Fruit fly (Drosophila melanogaster) whole organism, embryonic: ENCODE results near the gene Stim.

ENCODE experiments used
- CG10431 ChIP-seq: fragments of 200-800 bp; sonication (Bioruptor generic); optimal IDR thresholded peaks from 3 replicates; lab custom pipeline; 2018; ENCODE audit warnings: missing biosample characterization, mild to moderate bottlenecking, missing genetic modification characterization
- CG10543 ChIP-seq: fragments of 200-800 bp; sonication (Bioruptor generic); optimal IDR thresholded peaks from 3 replicates; lab custom pipeline; 2017; ENCODE audit warnings: missing biosample characterization, mild to moderate bottlenecking, missing genetic modification characterization, moderate library complexity
- CG11504 ChIP-seq: fragments of 200-800 bp; sonication (Bioruptor generic); optimal IDR thresholded peaks from 3 replicates; lab custom pipeline; 2019; ENCODE audit warnings: missing biosample characterization, mild to moderate bottlenecking, missing genetic modification characterization, moderate library complexity
- CG12155 ChIP-seq: fragments of 200-800 bp; sonication (Bioruptor generic); optimal IDR thresholded peaks from 3 replicates; lab custom pipeline; 2016; ENCODE audit warnings: missing biosample characterization, missing genetic modification characterization
- CG13894 ChIP-seq: fragments of 200-800 bp; sonication (Bioruptor generic); optimal IDR thresholded peaks from 3 replicates; lab custom pipeline; 2018; ENCODE audit warnings: missing biosample characterization, mild to moderate bottlenecking, missing genetic modification characterization, moderate library complexity
- CG14860 ChIP-seq: fragments of 200-800 bp; sonication (Bioruptor generic); IDR thresholded peaks from 3 replicates; pipeline ENCODE4 v1.3.6; 2022; ENCODE audit warnings: missing biosample characterization, missing genetic modification characterization; ENCODE audit not compliant: partially characterized antibody
- CG15269 ChIP-seq: fragments of 200-800 bp; sonication (Bioruptor generic); optimal IDR thresholded peaks from 2 replicates; lab custom pipeline; 2018; ENCODE audit warnings: missing biosample characterization, mild to moderate bottlenecking, missing genetic modification characterization, moderate library complexity
- CG1602 ChIP-seq: fragments of 200-800 bp; sonication (Bioruptor generic); optimal IDR thresholded peaks from 3 replicates; lab custom pipeline; 2016; ENCODE audit warnings: missing biosample characterization, missing genetic modification characterization
- CG1603 ChIP-seq: fragments of 200-800 bp; sonication (Bioruptor generic); optimal IDR thresholded peaks from 2 replicates; lab custom pipeline; 2019; ENCODE audit warnings: missing biosample characterization, mild to moderate bottlenecking, missing genetic modification characterization, moderate library complexity
- CG16779 ChIP-seq: fragments of 200-800 bp; sonication (Bioruptor generic); IDR thresholded peaks from 2 replicates; pipeline ENCODE4 v1.3.6; 2022; ENCODE audit warnings: missing biosample characterization, missing genetic modification characterization
- CG16813 ChIP-seq: fragments of 200-800 bp; sonication (Bioruptor generic); IDR thresholded peaks from 3 replicates; pipeline ENCODE4 v1.3.6; 2022; ENCODE audit warnings: missing biosample characterization, missing genetic modification characterization; ENCODE audit not compliant: partially characterized antibody
- CG16815 ChIP-seq: fragments of 200-800 bp; sonication (Bioruptor generic); optimal IDR thresholded peaks from 3 replicates; lab custom pipeline; 2017; ENCODE audit warnings: missing biosample characterization, mild to moderate bottlenecking, missing genetic modification characterization
- CG3065 ChIP-seq: fragments of 200-800 bp; sonication (Bioruptor generic); optimal IDR thresholded peaks from 2 replicates; lab custom pipeline; 2016; ENCODE audit warnings: missing biosample characterization, missing genetic modification characterization
- CG3838 ChIP-seq: fragments of 200-800 bp; sonication (Bioruptor generic); optimal IDR thresholded peaks from 3 replicates; lab custom pipeline; 2016; ENCODE audit warnings: missing biosample characterization, missing genetic modification characterization
- CG3995 ChIP-seq: fragments of 200-800 bp; sonication (Bioruptor generic); optimal IDR thresholded peaks from 3 replicates; lab custom pipeline; 2016; ENCODE audit warnings: missing biosample characterization, missing genetic modification characterization
- CG42726 ChIP-seq: fragments of 200-800 bp; sonication (Bioruptor generic); IDR thresholded peaks from 2 replicates; pipeline ENCODE4 v1.3.6; 2022; ENCODE audit warnings: missing biosample characterization, missing genetic modification characterization; ENCODE audit not compliant: partially characterized antibody
- CG4617 ChIP-seq: fragments of 200-800 bp; sonication (Bioruptor generic); optimal IDR thresholded peaks from 3 replicates; lab custom pipeline; 2016; ENCODE audit warnings: missing biosample characterization, missing genetic modification characterization, borderline replicate concordance
- CG7357 ChIP-seq: fragments of 200-800 bp; sonication (Bioruptor generic); IDR thresholded peaks from 3 replicates; pipeline ENCODE4 v1.3.6; 2022; ENCODE audit warnings: missing biosample characterization, missing genetic modification characterization
- CG8290 ChIP-seq, 3 experiments: fragments of 200-800 bp; sonication (Bioruptor generic); optimal IDR thresholded peaks; 2 replicates each; lab custom pipeline; 2016 to 2019; ENCODE audit warnings: missing biosample characterization in 3 of 3, missing genetic modification characterization in 3 of 3, mild to moderate bottlenecking in 2 of 3, moderate library complexity in 1 of 3
- CG9932 ChIP-seq: fragments of 200-800 bp; sonication (Bioruptor generic); IDR thresholded peaks from 2 replicates; pipeline ENCODE4 v1.3.6; 2022; ENCODE audit warnings: missing biosample characterization, missing genetic modification characterization
- D ChIP-seq, 2 experiments: fragments of 200-800 bp in 1 of 2; fragments of >200 bp in 1 of 2; sonication (Bioruptor generic) in 1 of 2; optimal IDR thresholded peaks; 2 replicates in 1 of 2; 3 replicates in 1 of 2; lab custom pipeline; 2017; ENCODE audit warnings: mild to moderate bottlenecking in 1 of 2, missing biosample characterization in 1 of 2, missing genetic modification characterization in 1 of 2, missing genetic modification reagents in 1 of 2
- E2f2 ChIP-seq: fragments of 200-800 bp; sonication (Bioruptor generic); IDR thresholded peaks from 2 replicates; pipeline ENCODE4 v1.3.6; 2022; ENCODE audit warnings: missing biosample characterization, missing genetic modification characterization
- HmgD ChIP-seq: fragments of 200-800 bp; sonication (Bioruptor generic); optimal IDR thresholded peaks from 3 replicates; lab custom pipeline; 2016; ENCODE audit warnings: missing biosample characterization, missing genetic modification characterization
- Hr3 ChIP-seq: fragments of 200-800 bp; sonication (Bioruptor generic); optimal IDR thresholded peaks from 3 replicates; lab custom pipeline; 2016; ENCODE audit warnings: missing biosample characterization, missing genetic modification characterization
- Jarid2 ChIP-seq: fragments of 200-800 bp; sonication (Bioruptor generic); optimal IDR thresholded peaks from 3 replicates; lab custom pipeline; 2017; ENCODE audit warnings: mild to moderate bottlenecking, missing biosample characterization, missing genetic modification reagents, missing genetic modification characterization
- MBD-R2 ChIP-seq: fragments of 200-800 bp; sonication (Bioruptor generic); IDR thresholded peaks from 2 replicates; pipeline ENCODE4 v1.3.6; 2022; ENCODE audit warnings: missing biosample characterization, missing genetic modification characterization
- Mrtf ChIP-seq: fragments of 200-800 bp; sonication (Bioruptor generic); IDR thresholded peaks from 3 replicates; pipeline ENCODE4 v1.3.6; 2022; ENCODE audit warnings: missing biosample characterization, missing genetic modification characterization
- Myb ChIP-seq: fragments of 200-800 bp; sonication (Bioruptor generic); optimal IDR thresholded peaks from 2 replicates; lab custom pipeline; 2016; ENCODE audit warnings: missing biosample characterization, missing genetic modification characterization
- Oli ChIP-seq: fragments of 200-800 bp; sonication (Bioruptor generic); optimal IDR thresholded peaks from 2 replicates; lab custom pipeline; 2018; ENCODE audit warnings: missing biosample characterization, mild to moderate bottlenecking, missing genetic modification characterization, moderate library complexity
- Taf1 ChIP-seq: fragments of 200-800 bp; sonication (Bioruptor generic); IDR thresholded peaks from 2 replicates; pipeline ENCODE4 v1.3.6; 2022; ENCODE audit warnings: missing biosample characterization, missing genetic modification characterization
- abd-A ChIP-seq: fragments of 200-800 bp; sonication (Bioruptor generic); optimal IDR thresholded peaks from 3 replicates; lab custom pipeline; 2019; ENCODE audit warnings: missing biosample characterization, mild to moderate bottlenecking, missing genetic modification characterization, moderate library complexity
- al ChIP-seq: fragments of 200-800 bp; sonication (Bioruptor generic); IDR thresholded peaks from 2 replicates; pipeline ENCODE4 v1.3.6; 2022; ENCODE audit warnings: missing biosample characterization, missing genetic modification characterization
- aop ChIP-seq: fragments of 200-800 bp; sonication (Bioruptor generic); IDR thresholded peaks from 2 replicates; pipeline ENCODE4 v1.3.6; 2022; ENCODE audit warnings: missing biosample characterization, missing genetic modification characterization
- br ChIP-seq: fragments of >200 bp; optimal IDR thresholded peaks from 2 replicates; lab custom pipeline; 2017
- dm ChIP-seq: fragments of 200-800 bp; sonication (Bioruptor generic); optimal IDR thresholded peaks from 3 replicates; lab custom pipeline; 2016; ENCODE audit warnings: missing biosample characterization, missing genetic modification characterization
- dmrt11E ChIP-seq: fragments of 200-800 bp; sonication (Bioruptor generic); optimal IDR thresholded peaks from 3 replicates; lab custom pipeline; 2018; ENCODE audit warnings: missing biosample characterization, mild to moderate bottlenecking, missing genetic modification characterization, moderate library complexity
- dysf ChIP-seq: fragments of 200-800 bp; sonication (Bioruptor generic); IDR thresholded peaks from 3 replicates; pipeline ENCODE4 v1.3.6; 2022; ENCODE audit warnings: missing biosample characterization, missing genetic modification characterization
- fd96Cb ChIP-seq: fragments of 200-800 bp; sonication (Bioruptor generic); optimal IDR thresholded peaks from 2 replicates; lab custom pipeline; 2018; ENCODE audit warnings: missing biosample characterization, mild to moderate bottlenecking, missing genetic modification characterization, moderate library complexity
- fru ChIP-seq: fragments of >200 bp; optimal IDR thresholded peaks from 2 replicates; lab custom pipeline; 2017
- jumu ChIP-seq: fragments of 200-800 bp; sonication (Bioruptor generic); optimal IDR thresholded peaks from 3 replicates; lab custom pipeline; 2016; ENCODE audit warnings: missing biosample characterization, missing genetic modification characterization
- mam ChIP-seq: fragments of 200-800 bp; sonication (Bioruptor generic); optimal IDR thresholded peaks from 3 replicates; lab custom pipeline; 2016; ENCODE audit warnings: missing biosample characterization, missing genetic modification characterization
- nmo ChIP-seq: fragments of 200-800 bp; sonication (Bioruptor generic); optimal IDR thresholded peaks from 2 replicates; lab custom pipeline; 2018; ENCODE audit warnings: missing biosample characterization, mild to moderate bottlenecking, missing genetic modification characterization, moderate library complexity
- ro ChIP-seq: fragments of 200-800 bp; sonication (Bioruptor generic); IDR thresholded peaks from 2 replicates; pipeline ENCODE4 v1.3.6; 2022; ENCODE audit warnings: missing biosample characterization, missing genetic modification characterization
- sna ChIP-seq: fragments of 200-800 bp; sonication (Bioruptor generic); IDR thresholded peaks from 2 replicates; pipeline ENCODE4 v1.3.6; 2022; ENCODE audit warnings: missing biosample characterization, missing genetic modification characterization; ENCODE audit not compliant: partially characterized antibody
- tna ChIP-seq: fragments of 200-800 bp; sonication (Bioruptor generic); IDR thresholded peaks from 2 replicates; pipeline ENCODE4 v1.3.6; 2022; ENCODE audit warnings: missing biosample characterization, missing genetic modification characterization; ENCODE audit not compliant: partially characterized antibody
- tup ChIP-seq: fragments of 200-800 bp; sonication (Bioruptor generic); optimal IDR thresholded peaks from 2 replicates; lab custom pipeline; 2016; ENCODE audit warnings: missing biosample characterization, mild to moderate bottlenecking, missing genetic modification characterization, moderate library complexity

Gene Stim

DNA sequence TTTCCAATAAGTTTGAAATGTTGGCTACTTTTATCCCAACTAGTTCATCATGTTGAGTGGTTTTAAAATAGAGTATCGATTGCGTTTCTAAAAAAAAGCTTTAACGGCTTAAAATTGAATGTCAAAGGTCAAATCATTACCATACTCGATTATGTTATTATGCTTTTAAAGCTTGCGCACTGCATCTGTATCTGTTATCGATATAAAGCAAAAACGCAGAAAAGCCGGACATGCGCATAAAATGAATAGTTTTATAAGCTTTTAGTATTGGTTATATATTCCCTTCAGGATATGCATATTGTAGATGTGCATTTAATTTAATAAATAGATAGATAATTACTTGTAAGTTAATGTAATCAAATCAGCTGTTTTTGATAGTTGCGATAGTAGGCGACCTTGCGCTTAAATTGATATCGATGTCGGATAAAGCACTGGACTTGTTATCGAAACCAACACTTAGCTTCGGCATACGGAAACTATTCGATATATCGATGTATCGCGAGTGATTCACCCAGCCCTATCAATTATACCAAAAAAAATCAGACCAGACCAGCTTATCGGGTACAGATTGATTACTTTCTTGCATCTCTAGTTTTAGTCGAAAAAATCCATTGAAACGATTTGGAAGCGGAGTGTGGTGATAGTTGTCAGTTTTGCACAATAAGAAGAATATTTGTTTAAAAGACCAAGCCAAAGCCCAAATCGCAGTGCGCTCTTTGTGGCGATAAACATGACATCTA lies 48.5 kb downstream of the Stim start, which contains the start of gene shi (continued):
- TF ChIP-seq al (GFP tag; lab: Robert Waterston, UW) (0 out of 2 replicates have a peak, but pooled peaks have one; percentile 20), CG13894 (tag; lab: Kevin White, UChicago) (peak; percentile 75), jumu (GFP tag; lab: Kevin White, UChicago) (peak; percentile 0), CG14860 (peak; percentile 97), Jarid2 (peak; percentile 81), CG16815 (GFP tag; lab: Kevin White, UChicago) (no peak), CG42726 (GFP tag; lab: Robert Waterston, UW) (peak; percentile 98), CG4617 (GFP tag; lab: Kevin White, UChicago) (peak; percentile 3), mam (GFP tag; lab: Kevin White, UChicago) (peak; percentile 6), dm (GFP tag; lab: Kevin White, UChicago) (peak; percentile 26), fru (lab: Kevin White, UChicago) (no peak), ro (GFP tag; lab: Robert Waterston, UW) (no peak), fd96Cb (tag; lab: Kevin White, UChicago) (no peak), CG16813 (GFP tag; lab: Robert Waterston, UW) (peak; percentile 98), tna (peak; percentile 98), CG10431 (GFP tag; lab: Kevin White, UChicago) (peak; percentile 28), HmgD (GFP tag; lab: Kevin White, UChicago) (peak; percentile 43)

DNA sequence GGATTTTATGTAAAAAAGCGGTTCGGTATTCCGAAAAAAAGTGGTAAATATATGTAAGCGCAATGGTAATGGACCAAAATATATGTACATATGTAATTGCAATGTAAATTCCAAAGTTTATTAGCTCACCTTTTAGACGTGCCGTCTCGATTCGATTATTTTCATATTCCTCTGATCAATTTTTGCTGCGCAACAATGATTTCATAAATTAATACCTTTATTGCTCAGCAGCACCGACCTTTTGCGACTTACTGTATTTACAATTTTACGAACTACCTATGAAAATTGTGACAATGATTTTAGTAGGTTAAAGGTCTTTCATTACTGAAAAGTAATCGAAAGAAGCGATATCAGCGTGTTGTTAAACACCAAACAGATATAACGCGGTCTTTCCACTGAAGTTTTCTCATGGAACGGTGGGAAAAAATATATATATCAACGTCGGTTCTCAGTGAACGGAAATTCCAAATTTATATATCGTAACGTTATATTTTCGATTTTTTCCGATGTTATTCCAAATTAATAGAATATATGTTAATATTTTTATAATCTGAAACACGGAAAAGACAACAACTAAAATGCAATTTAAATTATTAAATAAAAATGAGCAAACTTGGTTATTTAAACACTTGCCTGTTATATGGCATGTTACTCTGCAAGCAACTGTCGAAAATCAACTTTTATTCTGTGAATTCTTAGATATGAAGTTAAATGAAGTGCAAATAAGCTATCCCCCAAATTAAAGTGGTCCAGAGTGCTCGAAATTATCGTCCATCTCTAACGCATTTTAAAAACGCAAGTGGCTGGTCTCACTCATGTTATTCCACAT lies 50.3 kb downstream of the Stim start, which contains the start of the genes MSBP and CG15916:
Gene MSBP (minus strand): TSS at position 330 of the 829 bp plus-strand sequence.
Gene CG15916 (plus strand): TSS at position 810 of the 829 bp plus-strand sequence.
- TF ChIP-seq CG1602 (GFP tag; lab: Kevin White, UChicago) (peak; percentile 13), dmrt11E (tag; lab: Kevin White, UChicago) (peak; percentile 50), CG9932 (GFP tag; lab: Robert Waterston, UW) (peak; percentile 45; the same call in 1 of the 2 replicates), tup (no peak), br (lab: Kevin White, UChicago) (no peak), CG7357 (GFP tag; lab: Robert Waterston, UW) (peak; percentile 92), abd-A (tag; lab: Kevin White, UChicago) (no peak), CG11504 (tag; lab: Kevin White, UChicago) (no peak), CG8290 (GFP tag; optimal IDR thresholded peaks at IDR 0.05; lab: Kevin White, UChicago) (peak; percentile 37), CG8290 (tag; optimal IDR thresholded peaks at IDR 0.05; lab: Kevin White, UChicago) (peak in 1 of 2 experiments; percentile 32), D (optimal IDR thresholded peaks at IDR 0.05; lab: Kevin White, UChicago) (no peak), D (GFP tag; optimal IDR thresholded peaks at IDR 0.05; lab: Kevin White, UChicago) (peak; percentile 37), CG12155 (GFP tag; lab: Kevin White, UChicago) (peak; percentile 25), CG15269 (tag; lab: Kevin White, UChicago) (peak; percentile 15), CG3838 (GFP tag; lab: Kevin White, UChicago) (no peak), Mrtf (0 out of 3 replicates have a peak, but pooled peaks have one; percentile 27), Hr3 (GFP tag; lab: Kevin White, UChicago) (peak; percentile 22), CG1603 (tag; lab: Kevin White, UChicago) (peak; percentile 12), CG16779 (no peak), CG3995 (GFP tag; lab: Kevin White, UChicago) (peak; percentile 76), aop (GFP tag; lab: Robert Waterston, UW) (no peak), Myb (no peak), Taf1 (GFP tag; lab: Robert Waterston, UW) (0 out of 2 replicates have a peak, but pooled peaks have one; percentile 8), MBD-R2 (GFP tag; lab: Robert Waterston, UW) (peak; percentile 11; the same call in 1 of the 2 replicates), sna (GFP tag; lab: Robert Waterston, UW) (no peak), CG3065 (GFP tag; lab: Kevin White, UChicago) (no peak), E2f2 (GFP tag; lab: Robert Waterston, UW) (no peak), nmo (peak; percentile 70), dysf (GFP tag; lab: Robert Waterston, UW) (no peak; the same call in 2 of the 3 replicates), CG10543 (no peak), Oli (peak; percentile 34)
